Fruit fly (Drosophila melanogaster) whole organism, prepupa: Measurements from ENCODE around the gene CG1161.

ENCODE experiments used
- CG15336 ChIP-seq: fragments of 200-800 bp; sonication (Bioruptor generic); IDR thresholded peaks from 2 replicates; pipeline ENCODE4 v1.3.6; 2022; ENCODE audit warnings: missing biosample characterization, missing genetic modification characterization
- CG3032 ChIP-seq: fragments of 200-800 bp; optimal IDR thresholded peaks from 2 replicates; lab custom pipeline; 2019; ENCODE audit warnings: missing biosample characterization, mild to moderate bottlenecking, missing genetic modification characterization, moderate library complexity
- CG6792 ChIP-seq: fragments of 200-800 bp; sonication (Bioruptor generic); optimal IDR thresholded peaks from 3 replicates; lab custom pipeline; 2016; ENCODE audit warnings: missing biosample characterization, missing genetic modification characterization
- Ets21C ChIP-seq: fragments of 200-800 bp; sonication (Bioruptor generic); optimal IDR thresholded peaks from 3 replicates; lab custom pipeline; 2016; ENCODE audit warnings: missing biosample characterization, missing genetic modification characterization
- Hr39 ChIP-seq: fragments of 200-800 bp; sonication (Bioruptor generic); optimal IDR thresholded peaks from 2 replicates; lab custom pipeline; 2016; ENCODE audit warnings: missing biosample characterization, missing genetic modification characterization
- Lpt ChIP-seq: fragments of 200-800 bp; sonication (Bioruptor generic); optimal IDR thresholded peaks from 3 replicates; lab custom pipeline; 2016; ENCODE audit warnings: missing biosample characterization, missing genetic modification characterization
- Sox15 ChIP-seq: fragments of 200-800 bp; sonication (Bioruptor generic); optimal IDR thresholded peaks from 3 replicates; lab custom pipeline; 2016; ENCODE audit warnings: missing biosample characterization, missing genetic modification characterization
- svp ChIP-seq: fragments of 200-800 bp; sonication (Bioruptor generic); peaks from one replicate; lab custom pipeline; 2016; ENCODE audit warnings: missing biosample characterization, missing genetic modification characterization
- vri ChIP-seq: fragments of 200-800 bp; sonication (Bioruptor generic); optimal IDR thresholded peaks from 3 replicates; lab custom pipeline; 2016; ENCODE audit warnings: missing biosample characterization, mild to moderate bottlenecking, missing genetic modification characterization

DNA sequence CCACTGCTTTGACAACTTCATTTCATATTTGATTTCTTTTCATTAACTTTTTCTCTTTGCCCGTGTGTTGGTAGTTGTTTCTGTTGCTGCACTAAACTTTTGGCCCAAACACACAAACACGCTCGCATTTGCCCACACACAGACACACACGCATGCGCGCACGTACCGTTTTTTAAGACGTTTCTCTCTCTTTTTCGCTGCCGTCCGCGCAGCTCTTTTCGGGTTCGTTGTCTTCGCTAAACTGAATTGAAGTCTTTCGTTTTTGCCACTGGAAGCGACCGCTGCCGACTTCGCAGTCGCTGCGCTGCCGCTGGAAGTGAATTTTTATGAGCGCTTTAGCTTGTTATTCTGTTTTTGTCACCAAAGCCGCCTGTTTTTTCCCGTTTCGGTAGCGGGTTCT is 37.7 kb downstream of the CG1161 start, which contains the start of gene kkv:
- TF ChIP-seq Hr39 (GFP tag; lab: Kevin White, UChicago) = no peak
- no peak for TF ChIP-seq CG15336
- no peak for TF ChIP-seq Ets21C (GFP tag; lab: Kevin White, UChicago)
- no peak for TF ChIP-seq CG6792 (GFP tag; lab: Kevin White, UChicago)
- no peak for TF ChIP-seq svp (GFP tag; lab: Kevin White, UChicago)
- no peak for TF ChIP-seq vri
- TF ChIP-seq Lpt (GFP tag; lab: Kevin White, UChicago) = no peak
- no peak for TF ChIP-seq Sox15
- TF ChIP-seq CG3032 (tag; lab: Kevin White, UChicago) = no peak
